Fruit fly (Drosophila melanogaster) whole organism, embryonic: Measurements from ENCODE around the gene CG5326.

Experiments used
- Atf3 ChIP-seq: fragments of 200-800 bp; sonication (Bioruptor generic); optimal IDR thresholded peaks from 3 replicates; lab custom pipeline; 2016; ENCODE audit warnings: missing biosample characterization, missing genetic modification characterization
- Bgb ChIP-seq: fragments of 200-800 bp; sonication (Bioruptor generic); IDR thresholded peaks from 2 replicates; pipeline ENCODE4 v1.3.6; 2022; ENCODE audit warnings: missing biosample characterization, missing genetic modification characterization; ENCODE audit not compliant: partially characterized antibody
- CG10543 ChIP-seq: fragments of 200-800 bp; sonication (Bioruptor generic); optimal IDR thresholded peaks from 3 replicates; lab custom pipeline; 2017; ENCODE audit warnings: missing biosample characterization, mild to moderate bottlenecking, missing genetic modification characterization, moderate library complexity
- CG10979 ChIP-seq: fragments of 200-800 bp; sonication (Bioruptor generic); optimal IDR thresholded peaks from 2 replicates; lab custom pipeline; 2018; ENCODE audit warnings: missing biosample characterization, mild to moderate bottlenecking, missing genetic modification characterization, moderate library complexity
- CG11504 ChIP-seq: fragments of 200-800 bp; sonication (Bioruptor generic); optimal IDR thresholded peaks from 3 replicates; lab custom pipeline; 2019; ENCODE audit warnings: missing biosample characterization, mild to moderate bottlenecking, missing genetic modification characterization, moderate library complexity
- CG12071 ChIP-seq: fragments of 200-800 bp; sonication (Bioruptor generic); optimal IDR thresholded peaks from 3 replicates; lab custom pipeline; 2018; ENCODE audit warnings: missing biosample characterization, mild to moderate bottlenecking, missing genetic modification characterization
- CG12659 ChIP-seq: fragments of 200-800 bp; sonication (Bioruptor generic); optimal IDR thresholded peaks from 3 replicates; lab custom pipeline; 2017; ENCODE audit warnings: mild to moderate bottlenecking, missing biosample characterization, missing genetic modification reagents, missing genetic modification characterization
- CG12942 ChIP-seq: fragments of 200-800 bp; sonication (Bioruptor generic); optimal IDR thresholded peaks from 3 replicates; lab custom pipeline; 2016; ENCODE audit warnings: missing biosample characterization, missing genetic modification characterization
- CG13424 ChIP-seq: fragments of 200-800 bp; sonication (Bioruptor generic); optimal IDR thresholded peaks from 2 replicates; lab custom pipeline; 2019; ENCODE audit warnings: missing biosample characterization, mild to moderate bottlenecking, missing genetic modification characterization, moderate library complexity
- CG13775 ChIP-seq: fragments of 200-800 bp; sonication (Bioruptor generic); optimal IDR thresholded peaks from 3 replicates; lab custom pipeline; 2017; ENCODE audit warnings: missing biosample characterization, mild to moderate bottlenecking, missing genetic modification characterization
- CG17359 ChIP-seq: fragments of 200-800 bp; sonication (Bioruptor generic); optimal IDR thresholded peaks from 3 replicates; lab custom pipeline; 2018; ENCODE audit warnings: missing biosample characterization, mild to moderate bottlenecking, missing genetic modification characterization, moderate library complexity
- CG17829 ChIP-seq: fragments of 200-800 bp; optimal IDR thresholded peaks from 2 replicates; lab custom pipeline; 2019; ENCODE audit warnings: missing biosample characterization, mild to moderate bottlenecking, missing genetic modification characterization, moderate library complexity
- CG18619 ChIP-seq: fragments of 200-800 bp; sonication (Bioruptor generic); optimal IDR thresholded peaks from 3 replicates; lab custom pipeline; 2017; ENCODE audit warnings: missing biosample characterization, mild to moderate bottlenecking, missing genetic modification characterization
- CG2202 ChIP-seq: fragments of 200-800 bp; sonication (Bioruptor generic); optimal IDR thresholded peaks from 2 replicates; lab custom pipeline; 2018; ENCODE audit warnings: missing biosample characterization, mild to moderate bottlenecking, missing genetic modification characterization
- CG2712 ChIP-seq: fragments of 200-800 bp; optimal IDR thresholded peaks from 3 replicates; lab custom pipeline; 2019; ENCODE audit warnings: missing biosample characterization, mild to moderate bottlenecking, missing genetic modification characterization, moderate library complexity
- CG34376 ChIP-seq: fragments of 200-800 bp; sonication (Bioruptor generic); optimal IDR thresholded peaks from 2 replicates; lab custom pipeline; 2018; ENCODE audit warnings: missing biosample characterization, mild to moderate bottlenecking, missing genetic modification characterization
- CG3838 ChIP-seq: fragments of 200-800 bp; sonication (Bioruptor generic); optimal IDR thresholded peaks from 3 replicates; lab custom pipeline; 2016; ENCODE audit warnings: missing biosample characterization, missing genetic modification characterization
- CG4328 ChIP-seq: fragments of 200-800 bp; sonication (Bioruptor generic); optimal IDR thresholded peaks from 3 replicates; lab custom pipeline; 2017; ENCODE audit warnings: missing biosample characterization, missing genetic modification reagents, missing genetic modification characterization
- CG6272 ChIP-seq: fragments of 200-800 bp; sonication (Bioruptor generic); IDR thresholded peaks from 2 replicates; pipeline ENCODE4 v1.3.6; 2022; ENCODE audit warnings: missing biosample characterization, missing genetic modification characterization
- CG7987 ChIP-seq: fragments of 200-800 bp; sonication (Bioruptor generic); optimal IDR thresholded peaks from 2 replicates; lab custom pipeline; 2018; ENCODE audit warnings: missing biosample characterization, mild to moderate bottlenecking, missing genetic modification characterization, moderate library complexity
- CG8388 ChIP-seq: fragments of 200-800 bp; sonication (Bioruptor generic); optimal IDR thresholded peaks from 2 replicates; lab custom pipeline; 2019; ENCODE audit warnings: missing biosample characterization, mild to moderate bottlenecking, missing genetic modification characterization, moderate library complexity
- CG8944 ChIP-seq: fragments of 200-800 bp; sonication (Bioruptor generic); optimal IDR thresholded peaks from 3 replicates; lab custom pipeline; 2016; ENCODE audit warnings: missing biosample characterization, missing genetic modification characterization
- Chrac-16 ChIP-seq: fragments of 200-800 bp; sonication (Bioruptor generic); optimal IDR thresholded peaks from 3 replicates; lab custom pipeline; 2016; ENCODE audit warnings: missing biosample characterization, missing genetic modification characterization
- Dbx ChIP-seq: fragments of 200-800 bp; sonication (Bioruptor generic); IDR thresholded peaks from 3 replicates; pipeline ENCODE4 v1.3.6; 2022; ENCODE audit warnings: missing biosample characterization, missing genetic modification characterization
- Dfd ChIP-seq, 2 experiments: fragments of >200 bp; optimal IDR thresholded peaks; 2 replicates each; lab custom pipeline; 2017; ENCODE audit warnings: missing biosample characterization in 2 of 2, missing genetic modification characterization in 2 of 2
- E2f1 ChIP-seq: fragments of 200-800 bp; sonication (Bioruptor generic); IDR thresholded peaks from 2 replicates; pipeline ENCODE4 v1.3.6; 2022; ENCODE audit warnings: missing biosample characterization, missing genetic modification characterization
- Fer1 ChIP-seq: fragments of 200-800 bp; sonication (Bioruptor generic); optimal IDR thresholded peaks from 2 replicates; lab custom pipeline; 2017; ENCODE audit warnings: missing biosample characterization, mild to moderate bottlenecking, missing genetic modification characterization
- Fer2 ChIP-seq: fragments of 200-800 bp; sonication (Bioruptor generic); optimal IDR thresholded peaks from 2 replicates; lab custom pipeline; 2018; ENCODE audit warnings: missing biosample characterization, mild to moderate bottlenecking, missing genetic modification characterization, moderate library complexity
- HLH54F ChIP-seq: fragments of 200-800 bp; sonication (Bioruptor generic); optimal IDR thresholded peaks from 3 replicates; lab custom pipeline; 2016; ENCODE audit warnings: missing biosample characterization, missing genetic modification characterization
- Kr ChIP-seq: fragments of 200-800 bp; sonication (Bioruptor generic); optimal IDR thresholded peaks from 2 replicates; lab custom pipeline; 2017; ENCODE audit warnings: missing biosample characterization, mild to moderate bottlenecking, missing genetic modification characterization
- MBD-R2 ChIP-seq: fragments of 200-800 bp; sonication (Bioruptor generic); IDR thresholded peaks from 2 replicates; pipeline ENCODE4 v1.3.6; 2022; ENCODE audit warnings: missing biosample characterization, missing genetic modification characterization
- Nf-YB ChIP-seq: fragments of 200-800 bp; sonication (Bioruptor generic); optimal IDR thresholded peaks from 3 replicates; lab custom pipeline; 2019; ENCODE audit warnings: missing biosample characterization, mild to moderate bottlenecking, missing genetic modification characterization, moderate library complexity
- NfI ChIP-seq: fragments of 200-800 bp; sonication (Bioruptor generic); optimal IDR thresholded peaks from 3 replicates; lab custom pipeline; 2018; ENCODE audit warnings: missing biosample characterization, mild to moderate bottlenecking, missing genetic modification characterization, moderate library complexity
- Stat92E ChIP-seq, 3 experiments: fragments of >200 bp in 2 of 3; fragments of 200-800 bp in 1 of 3; sonication (Bioruptor generic) in 1 of 3; optimal IDR thresholded peaks; 2 replicates each; lab custom pipeline; 2017 to 2019; ENCODE audit warnings: missing biosample characterization in 3 of 3, missing genetic modification characterization in 3 of 3, mild to moderate bottlenecking in 1 of 3, moderate library complexity in 1 of 3
- Tbp ChIP-seq: fragments of >200 bp; optimal IDR thresholded peaks from 2 replicates; lab custom pipeline; 2018; ENCODE audit warnings: missing biosample characterization, missing genetic modification characterization
- corto ChIP-seq: fragments of 200-800 bp; sonication (Bioruptor generic); optimal IDR thresholded peaks from 2 replicates; lab custom pipeline; 2016; ENCODE audit warnings: missing biosample characterization, mild to moderate bottlenecking, missing genetic modification characterization, moderate library complexity
- dmrt11E ChIP-seq: fragments of 200-800 bp; sonication (Bioruptor generic); optimal IDR thresholded peaks from 3 replicates; lab custom pipeline; 2018; ENCODE audit warnings: missing biosample characterization, mild to moderate bottlenecking, missing genetic modification characterization, moderate library complexity
- gfzf ChIP-seq: fragments of 200-800 bp; sonication (Bioruptor generic); optimal IDR thresholded peaks from 2 replicates; lab custom pipeline; 2016; ENCODE audit warnings: missing biosample characterization, mild to moderate bottlenecking, missing genetic modification characterization, moderate library complexity
- hbn ChIP-seq: fragments of 200-800 bp; sonication (Bioruptor generic); IDR thresholded peaks from 2 replicates; pipeline ENCODE4 v1.3.6; 2022; ENCODE audit warnings: missing biosample characterization, missing genetic modification characterization; ENCODE audit not compliant: partially characterized antibody
- her ChIP-seq: fragments of 200-800 bp; sonication (Bioruptor generic); optimal IDR thresholded peaks from 2 replicates; lab custom pipeline; 2016; ENCODE audit warnings: missing biosample characterization, missing genetic modification characterization
- hkb ChIP-seq, 2 experiments: fragments of 200-800 bp in 1 of 2; fragments of >200 bp in 1 of 2; sonication (Bioruptor generic) in 1 of 2; IDR thresholded peaks in 1 of 2; optimal IDR thresholded peaks in 1 of 2; 2 replicates each; pipeline versions ENCODE4 v1.3.6 to Lab custom; 2017 to 2022; ENCODE audit warnings: missing biosample characterization in 1 of 2, missing genetic modification characterization in 1 of 2
- knrl ChIP-seq: fragments of 200-800 bp; sonication (Bioruptor generic); IDR thresholded peaks from 3 replicates; pipeline ENCODE4 v1.3.6; 2022; ENCODE audit warnings: missing biosample characterization, missing genetic modification characterization; ENCODE audit not compliant: partially characterized antibody
- lola ChIP-seq, 3 experiments: fragments of >200 bp in 2 of 3; fragments of 200-800 bp in 1 of 3; sonication (Bioruptor generic) in 1 of 3; optimal IDR thresholded peaks; 2 replicates each; lab custom pipeline; 2017 to 2019; ENCODE audit warnings: missing biosample characterization in 3 of 3, missing genetic modification characterization in 3 of 3, mild to moderate bottlenecking in 1 of 3, moderate library complexity in 1 of 3
- mirr ChIP-seq: fragments of 200-800 bp; sonication (Bioruptor generic); optimal IDR thresholded peaks from 3 replicates; lab custom pipeline; 2018; ENCODE audit warnings: missing biosample characterization, mild to moderate bottlenecking, missing genetic modification characterization
- p53 ChIP-seq: fragments of 200-800 bp; sonication (Bioruptor generic); optimal IDR thresholded peaks from 2 replicates; lab custom pipeline; 2016; ENCODE audit warnings: missing biosample characterization, missing genetic modification characterization
- pho ChIP-seq: fragments of 200-800 bp; sonication (Bioruptor generic); optimal IDR thresholded peaks from 2 replicates; lab custom pipeline; 2016; ENCODE audit warnings: missing biosample characterization, missing genetic modification characterization
- rib ChIP-seq: fragments of 200-800 bp; sonication (Bioruptor generic); IDR thresholded peaks from 2 replicates; pipeline ENCODE4 v1.3.6; 2022; ENCODE audit warnings: missing biosample characterization, missing genetic modification characterization
- stwl ChIP-seq: fragments of 200-800 bp; sonication (Bioruptor generic); optimal IDR thresholded peaks from 3 replicates; lab custom pipeline; 2018; ENCODE audit warnings: missing biosample characterization, mild to moderate bottlenecking, missing genetic modification characterization, moderate library complexity
- unpg ChIP-seq: fragments of 200-800 bp; sonication (Bioruptor generic); optimal IDR thresholded peaks from 3 replicates; lab custom pipeline; 2018; ENCODE audit warnings: missing biosample characterization, mild to moderate bottlenecking, missing genetic modification characterization, moderate library complexity

Gene CG5326

DNA sequence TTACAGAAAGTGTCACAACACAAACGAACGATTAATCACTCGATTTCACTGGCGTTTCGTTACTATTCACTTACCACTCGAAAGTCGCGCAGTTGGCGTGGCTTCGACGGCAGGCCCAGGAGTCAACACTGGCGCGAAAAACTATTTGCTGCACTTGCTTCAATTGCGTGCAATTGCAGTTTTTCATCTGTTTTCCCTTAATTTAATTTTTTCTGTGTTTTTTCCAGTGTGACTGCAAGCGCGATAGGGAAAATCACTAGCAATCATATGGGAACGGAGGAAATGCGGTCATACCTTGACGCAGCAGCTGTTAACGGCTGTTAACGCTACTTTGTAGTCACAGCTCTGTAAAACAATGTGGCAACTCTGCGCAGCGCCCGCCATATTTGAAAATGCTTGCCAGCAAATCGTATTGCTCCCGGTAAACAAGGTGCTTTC lies 7.9 kb upstream of the CG5326 start, which contains the start of gene AdipoR (continued):
- TF ChIP-seq CG4328 = no peak
- no peak for TF ChIP-seq Atf3 (GFP tag; lab: Kevin White, UChicago)
- TF ChIP-seq CG7987 (GFP tag; lab: Kevin White, UChicago) = peak; percentile 7
- TF ChIP-seq MBD-R2 (GFP tag; lab: Robert Waterston, UW) = peak; percentile 84
- TF ChIP-seq CG12071 (GFP tag; lab: Kevin White, UChicago) = no peak
- TF ChIP-seq Stat92E (GFP tag; optimal IDR thresholded peaks at IDR 0.05; lab: Kevin White, UChicago) = no peak
- peak; percentile 76 for TF ChIP-seq CG12659 (GFP tag; lab: Kevin White, UChicago)
- TF ChIP-seq Fer2 (tag; lab: Kevin White, UChicago) = no peak
- no peak for TF ChIP-seq pho (GFP tag; lab: Kevin White, UChicago)
- no peak for TF ChIP-seq E2f1 (GFP tag; lab: Robert Waterston, UW)
- TF ChIP-seq knrl (GFP tag; lab: Robert Waterston, UW) = peak; percentile 55
- TF ChIP-seq hkb (optimal IDR thresholded peaks at IDR 0.05; lab: Kevin White, UChicago) = no peak
- TF ChIP-seq hkb (GFP tag; IDR thresholded peaks at IDR 0.05; lab: Robert Waterston, UW) = peak; percentile 28; the same call in 1 of the 2 replicates
- peak; percentile 97 for TF ChIP-seq gfzf (GFP tag; lab: Kevin White, UChicago)
- TF ChIP-seq CG10979 (tag; lab: Kevin White, UChicago) = peak; percentile 28
- TF ChIP-seq CG8944 (GFP tag; lab: Kevin White, UChicago) = no peak
- no peak for TF ChIP-seq NfI (GFP tag; lab: Kevin White, UChicago)
- TF ChIP-seq Dfd (GFP tag; optimal IDR thresholded peaks at IDR 0.05; lab: Kevin White, UChicago) = no peak
- no peak for TF ChIP-seq CG12942 (GFP tag; lab: Kevin White, UChicago)
- TF ChIP-seq CG17829 = peak; percentile 57
- no peak for TF ChIP-seq rib (GFP tag; lab: Robert Waterston, UW)
- peak; percentile 14 for TF ChIP-seq CG13775 (GFP tag; lab: Kevin White, UChicago)
- TF ChIP-seq Kr (GFP tag; lab: Kevin White, UChicago) = no peak
- TF ChIP-seq dmrt11E (tag; lab: Kevin White, UChicago) = peak; percentile 8
- peak; percentile 65 for TF ChIP-seq p53 (GFP tag; lab: Kevin White, UChicago)
- TF ChIP-seq Fer1 (GFP tag; lab: Kevin White, UChicago) = peak; percentile 39
- TF ChIP-seq CG2202 (tag; lab: Kevin White, UChicago) = no peak
- peak; percentile 88 for TF ChIP-seq stwl
- peak; percentile 25 for TF ChIP-seq CG10543 (GFP tag; lab: Kevin White, UChicago)
- no peak for TF ChIP-seq lola (GFP tag; optimal IDR thresholded peaks at IDR 0.05; lab: Kevin White, UChicago)
- TF ChIP-seq mirr = peak; percentile 14
- TF ChIP-seq hbn (GFP tag; lab: Robert Waterston, UW) = no peak
- peak; percentile 2 for TF ChIP-seq CG8388
- peak; percentile 17 for TF ChIP-seq Nf-YB (GFP tag; lab: Kevin White, UChicago)
- peak; percentile 25 for TF ChIP-seq unpg (GFP tag; lab: Kevin White, UChicago)
- TF ChIP-seq CG2712 = peak; percentile 40
- TF ChIP-seq CG17359 (tag; lab: Kevin White, UChicago) = no peak
- peak; percentile 19 for TF ChIP-seq HLH54F
- TF ChIP-seq CG11504 = peak; percentile 37
- peak; percentile 62 for TF ChIP-seq Bgb
- no peak for TF ChIP-seq corto
- no peak for TF ChIP-seq Tbp
- TF ChIP-seq Dbx (GFP tag; lab: Robert Waterston, UW) = no peak
- TF ChIP-seq her = peak; percentile 49
- peak; percentile 13 for TF ChIP-seq Chrac-16 (GFP tag; lab: Kevin White, UChicago)
- TF ChIP-seq CG3838 (GFP tag; lab: Kevin White, UChicago) = no peak
- no peak for TF ChIP-seq CG18619
- TF ChIP-seq CG34376 = peak; percentile 38
- TF ChIP-seq CG13424 (tag; lab: Kevin White, UChicago) = peak; percentile 14
- TF ChIP-seq CG6272 (GFP tag; lab: Robert Waterston, UW) = no peak
